Comparison of ENCODE assay signal across 2 worm cellular contexts in genomic region chrX:5208326-5208725, ce11.
TF ChIP-seq lines count a peak whose summit lies in the region.

No protein-coding gene starts in this region.

TF ChIP-seq in whole organism, L1 larva, 84 proteins besides CTCF, POLR2A, EP300 and RAD21 (continued from another document):
- TF ChIP-seq nhr-76 (tag; optimal IDR thresholded peaks at IDR 0.05; lab: Kevin White, UChicago), result no peak
- TF ChIP-seq nhr-20 (tag; optimal IDR thresholded peaks at IDR 0.05; lab: Kevin White, UChicago), result no peak
TF ChIP-seq in whole organism, L1 larva: peak in this region for 3.

TF ChIP-seq in whole organism, late embryonic, 69 proteins besides CTCF, POLR2A, EP300 and RAD21 (continued from another document):
- no peak for TF ChIP-seq pag-3 (tag; optimal IDR thresholded peaks at IDR 0.05; lab: Kevin White, UChicago; ENCODE audit: borderline replicate concordance)
- no peak for TF ChIP-seq nhr-232 (tag; optimal IDR thresholded peaks at IDR 0.05; lab: Kevin White, UChicago)
- no peak for TF ChIP-seq pax-1 (tag; optimal IDR thresholded peaks at IDR 0.05; lab: Kevin White, UChicago)
- peak; percentile 1 for TF ChIP-seq ceh-18 (tag; optimal IDR thresholded peaks at IDR 0.05; lab: Kevin White, UChicago)
- no peak for TF ChIP-seq F13H6.1 (tag; optimal IDR thresholded peaks at IDR 0.05; lab: Kevin White, UChicago)
